Worm (Caenorhabditis elegans): Measurements from ENCODE around the gene twk-2.

twk-2 gene

ce11 chrII:4467869-4468268 lies 14.9 kb upstream of the twk-2 start, which contains the start of gene W06B4.2:
W06B4.2 (plus strand) TSS chrII:4468169.
- TF ChIP-seq athp-1 (tag; optimal IDR thresholded peaks at IDR 0.05) (no peak), B0336.3 (GFP tag; IDR thresholded peaks at IDR 0.05) (no peak)

DNA sequence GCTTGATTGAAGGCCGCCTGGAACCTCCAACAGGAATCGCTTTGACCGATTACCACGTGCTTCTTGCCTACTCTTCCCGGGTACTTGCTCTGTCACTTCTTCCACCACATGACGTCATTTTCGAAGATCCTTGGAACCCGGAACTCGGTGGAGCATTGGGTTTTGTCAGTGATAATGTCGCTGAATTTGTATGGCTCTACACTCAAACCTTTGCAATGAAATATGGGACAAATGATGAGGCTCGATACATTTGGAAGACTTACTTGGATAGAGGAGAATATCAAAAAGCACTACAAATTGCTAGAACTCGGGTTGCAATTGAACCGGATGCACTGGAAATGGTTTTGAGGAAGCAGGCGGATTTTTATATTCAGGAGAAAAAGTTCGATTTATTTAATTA lies 9.9 kb upstream of the twk-2 start:
- TF ChIP-seq nfyb-1 (GFP tag; IDR thresholded peaks at IDR 0.05): no peak
- no peak for TF ChIP-seq F10E7.11 (tag; optimal IDR thresholded peaks at IDR 0.05)
- no peak for TF ChIP-seq egl-44 (GFP tag; IDR thresholded peaks at IDR 0.05)
- no peak for TF ChIP-seq Y53F4B.3 (GFP tag; IDR thresholded peaks at IDR 0.05)
- TF ChIP-seq B0019.2 (GFP tag; conservative IDR thresholded peaks at IDR 0.05): no peak
- TF ChIP-seq ztf-3 (GFP tag; optimal IDR thresholded peaks at IDR 0.05): no peak
- TF ChIP-seq K11D2.4 (GFP tag; IDR thresholded peaks at IDR 0.05): no peak
- no peak for TF ChIP-seq D2030.7 (GFP tag; IDR thresholded peaks at IDR 0.05)
- TF ChIP-seq pha-4 (tag; optimal IDR thresholded peaks at IDR 0.05): no peak
- TF ChIP-seq dox-1 (GFP tag; IDR thresholded peaks at IDR 0.05): no peak
- no peak for TF ChIP-seq snpc-3.4 (tag; optimal IDR thresholded peaks at IDR 0.05)
- TF ChIP-seq Y56A3A.18 (GFP tag; IDR thresholded peaks at IDR 0.05): no peak
- no peak for TF ChIP-seq hmg-20 (GFP tag; IDR thresholded peaks at IDR 0.05)
- no peak for TF ChIP-seq F37B4.10 (GFP tag; IDR thresholded peaks at IDR 0.05)
- TF ChIP-seq ets-4 (GFP tag; optimal IDR thresholded peaks at IDR 0.05): no peak
- no peak for TF ChIP-seq somi-1 (GFP tag; optimal IDR thresholded peaks at IDR 0.05)
- TF ChIP-seq Y79H2A.3 (GFP tag; conservative IDR thresholded peaks at IDR 0.05): no peak
- no peak for TF ChIP-seq lin-26 (GFP tag; IDR thresholded peaks at IDR 0.05)
- no peak for TF ChIP-seq lsy-27 (tag; optimal IDR thresholded peaks at IDR 0.05; ENCODE audit: borderline replicate concordance, insufficient read depth)

DNA sequence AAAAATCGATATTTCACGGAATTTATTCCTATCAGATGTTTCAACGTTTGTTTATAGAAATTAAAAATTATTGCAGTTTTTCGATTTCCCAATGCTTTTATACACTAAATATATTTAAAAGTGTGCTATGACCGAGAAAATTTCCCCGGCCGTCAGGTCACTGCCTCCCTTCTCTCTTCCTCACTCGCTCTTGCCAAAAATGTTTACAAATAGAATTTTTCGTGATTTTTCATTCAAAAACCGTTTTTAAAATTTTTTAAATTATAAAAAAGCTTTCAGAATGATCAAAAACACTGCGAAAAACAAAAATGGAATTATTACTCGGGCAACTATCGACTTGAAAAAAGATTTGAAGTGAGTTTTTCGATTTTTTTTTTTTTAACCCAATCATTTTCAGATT lies 7.9 kb upstream of the twk-2 start, which contains the start of the genes T12C9.7 and vps-18:
TSS of gene T12C9.7 (minus strand) at position 101 of the 400 bp plus-strand sequence.
TSS of gene vps-18 (plus strand) at position 280 of the 400 bp plus-strand sequence.
- TF ChIP-seq ztf-28 (GFP tag; IDR thresholded peaks at IDR 0.05): no peak
- TF ChIP-seq ekl-4 (GFP tag; IDR thresholded peaks at IDR 0.05): no peak
- TF ChIP-seq let-607 (tag; optimal IDR thresholded peaks at IDR 0.05): no peak
- TF ChIP-seq dpff-1 (tag; optimal IDR thresholded peaks at IDR 0.05): no peak
- TF ChIP-seq mxl-1 (tag; optimal IDR thresholded peaks at IDR 0.05): no peak
- TF ChIP-seq ama-1 (optimal IDR thresholded peaks at IDR 0.05): no peak
- no peak for TF ChIP-seq ama-1 (GFP tag; optimal IDR thresholded peaks at IDR 0.05)
- TF ChIP-seq F39B2.1 (GFP tag; IDR thresholded peaks at IDR 0.05): no peak
- TF ChIP-seq pha-4 (tag; optimal IDR thresholded peaks at IDR 0.05): no peak
- TF ChIP-seq hsf-1 (GFP tag; IDR thresholded peaks at IDR 0.05): no peak
- TF ChIP-seq ztf-18 (tag; optimal IDR thresholded peaks at IDR 0.05): no peak
- no peak for TF ChIP-seq unc-130 (GFP tag; optimal IDR thresholded peaks at IDR 0.05)
- TF ChIP-seq T26A5.8 (tag; optimal IDR thresholded peaks at IDR 0.05): no peak
- TF ChIP-seq F57A8.1 (GFP tag; optimal IDR thresholded peaks at IDR 0.05): no peak
- no peak for TF ChIP-seq hlh-26 (GFP tag; conservative IDR thresholded peaks at IDR 0.05)
- no peak for TF ChIP-seq bed-1 (GFP tag; IDR thresholded peaks at IDR 0.05)
- no peak for TF ChIP-seq zim-3 (tag; optimal IDR thresholded peaks at IDR 0.05)
- no peak for TF ChIP-seq F33H1.4 (GFP tag; IDR thresholded peaks at IDR 0.05)
- TF ChIP-seq C06A6.2 (GFP tag; conservative IDR thresholded peaks at IDR 0.05): no peak
- no peak for TF ChIP-seq snpc-1.3 (tag; optimal IDR thresholded peaks at IDR 0.05; ENCODE audit: insufficient read depth)
- no peak for TF ChIP-seq fkh-3 (tag; optimal IDR thresholded peaks at IDR 0.05)
